Worm (Caenorhabditis elegans) whole organism, L1 larva: ENCODE measurements around the gene K09E2.2.

Source experiments
- aly-2 ChIP-seq: fragments of 150-350 bp; optimal IDR thresholded peaks from 2 replicates; lab custom pipeline; 2014; ENCODE audit warnings: missing biosample characterization, missing genetic modification characterization
- fkh-10 ChIP-seq: sonication (generic microtip); optimal IDR thresholded peaks from 2 replicates; lab custom pipeline; 2017; ENCODE audit warnings: missing biosample characterization, missing genetic modification reagents, missing genetic modification characterization
- fos-1 ChIP-seq: fragments of 150-350 bp; optimal IDR thresholded peaks from 2 replicates; lab custom pipeline; 2014; ENCODE audit warnings: missing biosample characterization, missing genetic modification characterization
- jun-1 ChIP-seq: fragments of 150-350 bp; optimal IDR thresholded peaks from 2 replicates; lab custom pipeline; 2014; ENCODE audit warnings: missing biosample characterization, missing genetic modification reagents, missing genetic modification characterization
- nhr-76 ChIP-seq: sonication (generic microtip); optimal IDR thresholded peaks from 2 replicates; lab custom pipeline; 2017; ENCODE audit warnings: missing biosample characterization, missing genetic modification characterization
- unc-130 ChIP-seq: fragments of 150-350 bp; optimal IDR thresholded peaks from 2 replicates; lab custom pipeline; 2017; ENCODE audit warnings: missing biosample characterization, missing genetic modification characterization, inconsistent platforms
- unc-98 ChIP-seq: fragments of 200-800 bp; sonication (Bioruptor generic); IDR thresholded peaks from 2 replicates; pipeline ENCODE4 v1.3.6; 2022; ENCODE audit warnings: missing genetic modification characterization, missing compliant biosample characterization

ce11 chrX:8640654-8641053, 32.2 kb upstream of the K09E2.2 start:
- TF ChIP-seq aly-2 = no peak
- no peak for TF ChIP-seq unc-130
- no peak for TF ChIP-seq nhr-76
- TF ChIP-seq fkh-10 = no peak
- no peak for TF ChIP-seq fos-1 (tag; lab: Kevin White, UChicago)
- TF ChIP-seq unc-98 = no peak
- no peak for TF ChIP-seq jun-1
